Fruit fly (Drosophila melanogaster) whole organism, embryonic: ENCODE data around the gene CG32428.

Source experiments
- Bgb ChIP-seq: fragments of 200-800 bp; sonication (Bioruptor generic); IDR thresholded peaks from 2 replicates; pipeline ENCODE4 v1.3.6; 2022; ENCODE audit warnings: missing biosample characterization, missing genetic modification characterization; ENCODE audit not compliant: partially characterized antibody
- C15 ChIP-seq: fragments of 200-800 bp; sonication (Bioruptor generic); IDR thresholded peaks from 3 replicates; pipeline ENCODE4 v1.3.6; 2022; ENCODE audit warnings: missing biosample characterization, missing genetic modification characterization
- CG10274 ChIP-seq: fragments of 200-800 bp; sonication (Bioruptor generic); optimal IDR thresholded peaks from 3 replicates; lab custom pipeline; 2017; ENCODE audit warnings: missing biosample characterization, mild to moderate bottlenecking, missing genetic modification characterization
- CG10431 ChIP-seq: fragments of 200-800 bp; sonication (Bioruptor generic); optimal IDR thresholded peaks from 3 replicates; lab custom pipeline; 2018; ENCODE audit warnings: missing biosample characterization, mild to moderate bottlenecking, missing genetic modification characterization
- CG11247 ChIP-seq: fragments of 200-800 bp; sonication (Bioruptor generic); IDR thresholded peaks from 2 replicates; pipeline ENCODE4 v1.3.6; 2022; ENCODE audit warnings: missing biosample characterization, missing genetic modification characterization
- CG12769 ChIP-seq: fragments of 200-800 bp; sonication (Bioruptor generic); optimal IDR thresholded peaks from 2 replicates; lab custom pipeline; 2019; ENCODE audit warnings: missing biosample characterization, mild to moderate bottlenecking, missing genetic modification characterization, moderate library complexity
- CG13287 ChIP-seq: fragments of 200-800 bp; sonication (Bioruptor generic); IDR thresholded peaks from 2 replicates; pipeline ENCODE4 v1.3.6; 2022; ENCODE audit warnings: missing biosample characterization, missing genetic modification characterization; ENCODE audit not compliant: partially characterized antibody
- CG13296 ChIP-seq: fragments of 200-800 bp; sonication (Bioruptor generic); optimal IDR thresholded peaks from 3 replicates; lab custom pipeline; 2018; ENCODE audit warnings: missing biosample characterization, mild to moderate bottlenecking, missing genetic modification characterization
- CG13624 ChIP-seq: fragments of 200-800 bp; sonication (Bioruptor generic); optimal IDR thresholded peaks from 2 replicates; lab custom pipeline; 2016; ENCODE audit warnings: missing biosample characterization, missing genetic modification characterization
- CG14050 ChIP-seq: fragments of 200-800 bp; sonication (Bioruptor generic); IDR thresholded peaks from 3 replicates; pipeline ENCODE4 v1.3.6; 2022; ENCODE audit warnings: missing biosample characterization, missing genetic modification characterization
- CG14441 ChIP-seq: fragments of 200-800 bp; sonication (Bioruptor generic); IDR thresholded peaks from 2 replicates; pipeline ENCODE4 v1.3.6; 2022; ENCODE audit warnings: missing biosample characterization, missing genetic modification characterization
- CG15269 ChIP-seq: fragments of 200-800 bp; sonication (Bioruptor generic); optimal IDR thresholded peaks from 2 replicates; lab custom pipeline; 2018; ENCODE audit warnings: missing biosample characterization, mild to moderate bottlenecking, missing genetic modification characterization, moderate library complexity
- CG16863 ChIP-seq: fragments of 200-800 bp; sonication (Bioruptor generic); optimal IDR thresholded peaks from 3 replicates; lab custom pipeline; 2016; ENCODE audit warnings: missing biosample characterization, missing genetic modification characterization
- CG17361 ChIP-seq: fragments of 200-800 bp; sonication (Bioruptor generic); IDR thresholded peaks from 3 replicates; pipeline ENCODE4 v1.3.6; 2022; ENCODE audit warnings: missing biosample characterization, missing genetic modification characterization
- CG1792 ChIP-seq: fragments of 200-800 bp; sonication (Bioruptor generic); optimal IDR thresholded peaks from 2 replicates; lab custom pipeline; 2016; ENCODE audit warnings: missing biosample characterization, missing genetic modification characterization
- CG2129 ChIP-seq: fragments of 200-800 bp; sonication (Bioruptor generic); IDR thresholded peaks from 2 replicates; pipeline ENCODE4 v1.3.6; 2022; ENCODE audit warnings: missing biosample characterization, missing genetic modification characterization; ENCODE audit not compliant: partially characterized antibody
- CG32767 ChIP-seq: fragments of 200-800 bp; sonication (Bioruptor generic); IDR thresholded peaks from 2 replicates; pipeline ENCODE4 v1.3.6; 2022; ENCODE audit warnings: missing biosample characterization, missing genetic modification characterization
- CG3407 ChIP-seq: fragments of 200-800 bp; sonication (Bioruptor generic); optimal IDR thresholded peaks from 2 replicates; lab custom pipeline; 2018; ENCODE audit warnings: missing biosample characterization, mild to moderate bottlenecking, missing genetic modification characterization
- CG34422 ChIP-seq: fragments of 200-800 bp; sonication (Bioruptor generic); IDR thresholded peaks from 3 replicates; pipeline ENCODE4 v1.3.6; 2022; ENCODE audit warnings: missing biosample characterization, missing genetic modification characterization
- CG3847 ChIP-seq: fragments of 200-800 bp; sonication (Bioruptor generic); IDR thresholded peaks from 2 replicates; pipeline ENCODE4 v1.3.6; 2022; ENCODE audit warnings: missing biosample characterization, missing genetic modification characterization
- CG42726 ChIP-seq: fragments of 200-800 bp; sonication (Bioruptor generic); IDR thresholded peaks from 2 replicates; pipeline ENCODE4 v1.3.6; 2022; ENCODE audit warnings: missing biosample characterization, missing genetic modification characterization; ENCODE audit not compliant: partially characterized antibody
- CG4730 ChIP-seq: fragments of 200-800 bp; sonication (Bioruptor generic); IDR thresholded peaks from 2 replicates; pipeline ENCODE4 v1.3.6; 2022; ENCODE audit warnings: missing biosample characterization, missing genetic modification characterization
- CG7357 ChIP-seq: fragments of 200-800 bp; sonication (Bioruptor generic); IDR thresholded peaks from 3 replicates; pipeline ENCODE4 v1.3.6; 2022; ENCODE audit warnings: missing biosample characterization, missing genetic modification characterization
- CG7839 ChIP-seq: fragments of 200-800 bp; sonication (Bioruptor generic); optimal IDR thresholded peaks from 3 replicates; lab custom pipeline; 2018; ENCODE audit warnings: missing biosample characterization, mild to moderate bottlenecking, missing genetic modification characterization, moderate library complexity
- Camta ChIP-seq: fragments of 200-800 bp; sonication (Bioruptor generic); optimal IDR thresholded peaks from 2 replicates; lab custom pipeline; 2016; ENCODE audit warnings: missing biosample characterization, missing genetic modification characterization
- CkIIα-i1 ChIP-seq: fragments of 200-800 bp; sonication (Bioruptor generic); IDR thresholded peaks from 2 replicates; pipeline ENCODE4 v1.3.6; 2022; ENCODE audit warnings: missing biosample characterization, missing genetic modification characterization
- Dip2 ChIP-seq: fragments of 200-800 bp; sonication (Bioruptor generic); IDR thresholded peaks from 2 replicates; pipeline ENCODE4 v1.3.6; 2022; ENCODE audit warnings: missing biosample characterization, missing genetic modification characterization
- E2f2 ChIP-seq: fragments of 200-800 bp; sonication (Bioruptor generic); IDR thresholded peaks from 2 replicates; pipeline ENCODE4 v1.3.6; 2022; ENCODE audit warnings: missing biosample characterization, missing genetic modification characterization
- Fer3 ChIP-seq: fragments of 200-800 bp; sonication (Bioruptor generic); optimal IDR thresholded peaks from 2 replicates; lab custom pipeline; 2018; ENCODE audit warnings: missing biosample characterization, mild to moderate bottlenecking, missing genetic modification characterization, moderate library complexity
- H2.0 ChIP-seq: fragments of 200-800 bp; sonication (Bioruptor generic); IDR thresholded peaks from 2 replicates; pipeline ENCODE4 v1.3.6; 2022; ENCODE audit warnings: missing biosample characterization, missing genetic modification characterization
- Hmr ChIP-seq: fragments of 200-800 bp; sonication (Bioruptor generic); optimal IDR thresholded peaks from 3 replicates; lab custom pipeline; 2017; ENCODE audit warnings: mild to moderate bottlenecking, missing biosample characterization, missing genetic modification reagents, missing genetic modification characterization
- MESR4 ChIP-seq: fragments of 200-800 bp; sonication (Bioruptor generic); optimal IDR thresholded peaks from 2 replicates; lab custom pipeline; 2018; ENCODE audit warnings: missing biosample characterization, mild to moderate bottlenecking, missing genetic modification characterization, moderate library complexity
- Myb ChIP-seq: fragments of 200-800 bp; sonication (Bioruptor generic); optimal IDR thresholded peaks from 2 replicates; lab custom pipeline; 2016; ENCODE audit warnings: missing biosample characterization, missing genetic modification characterization
- Nf-YB ChIP-seq: fragments of 200-800 bp; sonication (Bioruptor generic); optimal IDR thresholded peaks from 3 replicates; lab custom pipeline; 2019; ENCODE audit warnings: missing biosample characterization, mild to moderate bottlenecking, missing genetic modification characterization, moderate library complexity
- Optix ChIP-seq: fragments of 200-800 bp; sonication (Bioruptor generic); IDR thresholded peaks from 3 replicates; pipeline ENCODE4 v1.3.6; 2022; ENCODE audit warnings: missing biosample characterization, missing genetic modification characterization
- Xrp1 ChIP-seq: fragments of 200-800 bp; sonication (Bioruptor generic); IDR thresholded peaks from 2 replicates; pipeline ENCODE4 v1.3.6; 2022; ENCODE audit warnings: missing biosample characterization, missing genetic modification characterization
- gcm2 ChIP-seq: fragments of 200-800 bp; sonication (Bioruptor generic); optimal IDR thresholded peaks from 2 replicates; lab custom pipeline; 2016; ENCODE audit warnings: missing biosample characterization, missing genetic modification characterization
- gem ChIP-seq: fragments of 200-800 bp; sonication (Bioruptor generic); optimal IDR thresholded peaks from 2 replicates; lab custom pipeline; 2019; ENCODE audit warnings: missing biosample characterization, mild to moderate bottlenecking, missing genetic modification characterization, moderate library complexity
- hb ChIP-seq: fragments of 200-800 bp; sonication (Bioruptor generic); IDR thresholded peaks from 3 replicates; pipeline ENCODE4 v1.3.6; 2022; ENCODE audit warnings: missing biosample characterization, missing genetic modification characterization; ENCODE audit not compliant: partially characterized antibody
- jigr1 ChIP-seq: fragments of 200-800 bp; sonication (Bioruptor generic); IDR thresholded peaks from 3 replicates; pipeline ENCODE4 v1.3.6; 2022; ENCODE audit warnings: missing biosample characterization, missing genetic modification characterization
- jing ChIP-seq: fragments of 200-800 bp; sonication (Bioruptor generic); optimal IDR thresholded peaks from 2 replicates; lab custom pipeline; 2018; ENCODE audit warnings: missing biosample characterization, mild to moderate bottlenecking, missing genetic modification characterization
- nerfin-1 ChIP-seq: fragments of 200-800 bp; sonication (Bioruptor generic); optimal IDR thresholded peaks from 3 replicates; lab custom pipeline; 2019; ENCODE audit warnings: missing biosample characterization, mild to moderate bottlenecking, missing genetic modification characterization, moderate library complexity
- phol ChIP-seq: fragments of 200-800 bp; sonication (Bioruptor generic); optimal IDR thresholded peaks from 3 replicates; lab custom pipeline; 2018; ENCODE audit warnings: missing biosample characterization, mild to moderate bottlenecking, missing genetic modification characterization, moderate library complexity
- pnt ChIP-seq: fragments of 200-800 bp; sonication (Bioruptor generic); optimal IDR thresholded peaks from 3 replicates; lab custom pipeline; 2016; ENCODE audit warnings: missing biosample characterization, missing genetic modification characterization
- ranshi ChIP-seq: fragments of 200-800 bp; sonication (Bioruptor generic); IDR thresholded peaks from 2 replicates; pipeline ENCODE4 v1.3.6; 2022; ENCODE audit warnings: missing biosample characterization, missing genetic modification characterization
- scrt ChIP-seq: fragments of 200-800 bp; sonication (Bioruptor generic); optimal IDR thresholded peaks from 2 replicates; lab custom pipeline; 2018; ENCODE audit warnings: missing biosample characterization, mild to moderate bottlenecking, missing genetic modification characterization, moderate library complexity
- sd ChIP-seq: fragments of 200-800 bp; sonication (Bioruptor generic); optimal IDR thresholded peaks from 3 replicates; lab custom pipeline; 2018; ENCODE audit warnings: missing biosample characterization, mild to moderate bottlenecking, missing genetic modification characterization, moderate library complexity
- unc-4 ChIP-seq: fragments of 200-800 bp; sonication (Bioruptor generic); IDR thresholded peaks from 2 replicates; pipeline ENCODE4 v1.3.6; 2022; ENCODE audit warnings: missing biosample characterization, missing genetic modification characterization; ENCODE audit not compliant: partially characterized antibody
- wdn ChIP-seq: fragments of 200-800 bp; sonication (Bioruptor generic); IDR thresholded peaks from 2 replicates; pipeline ENCODE4 v1.3.6; 2022; ENCODE audit warnings: missing biosample characterization, missing genetic modification characterization

The CG32428 gene

DNA sequence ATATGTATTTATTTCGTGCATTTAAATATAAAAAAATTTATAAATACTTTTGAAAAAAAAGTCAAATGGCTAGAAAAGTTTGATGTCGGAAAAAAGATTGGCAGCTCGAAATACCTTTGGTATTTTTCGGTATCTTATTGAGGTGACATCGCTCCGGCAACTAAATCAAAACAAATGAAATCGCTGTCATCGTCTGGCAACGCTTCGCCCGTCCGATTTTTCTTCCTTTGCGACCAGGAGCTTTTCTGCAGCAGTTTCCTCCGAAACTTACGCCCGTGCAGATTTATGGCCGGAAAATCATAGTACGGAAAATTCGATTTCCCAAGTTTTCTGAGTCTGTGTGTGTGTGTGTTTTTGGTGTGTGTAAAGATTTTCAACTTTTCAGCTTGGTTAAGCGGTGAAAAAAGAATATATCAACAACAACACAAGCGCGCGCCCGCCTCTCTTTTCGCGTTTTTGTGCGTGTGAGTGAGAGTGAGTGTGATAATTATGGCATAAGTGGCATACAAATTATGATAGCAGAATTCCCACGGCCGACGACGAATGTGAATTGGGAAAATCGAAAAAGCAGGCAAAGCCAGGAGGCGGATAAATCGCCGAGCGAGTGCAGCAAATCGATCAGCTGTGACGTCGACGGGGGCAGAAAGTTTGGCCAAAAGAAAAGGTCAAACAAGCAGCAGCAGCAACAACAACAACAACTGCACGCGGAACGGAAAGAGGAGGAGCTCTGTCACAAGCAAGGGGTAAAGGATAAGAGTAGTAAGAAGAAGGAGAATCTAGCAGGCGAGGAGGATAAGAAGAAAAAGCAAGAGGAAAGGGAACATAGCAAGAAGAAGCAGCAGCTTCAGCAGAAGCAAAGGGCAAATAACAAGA is 23.8 kb upstream of the CG32428 start, which contains the start of gene CG32425 (continued):
- TF ChIP-seq CG11247 (GFP tag; lab: Robert Waterston, UW) (no peak), CG3847 (peak; percentile 23; the same call in 1 of the 2 replicates), CG2129 (GFP tag; lab: Robert Waterston, UW) (no peak), CG15269 (tag; lab: Kevin White, UChicago) (peak; percentile 21), Camta (no peak), wdn (no peak), CkIIα-i1 (GFP tag; lab: Robert Waterston, UW) (no peak), Bgb (peak; percentile 22; the same call in 1 of the 2 replicates), gcm2 (GFP tag; lab: Kevin White, UChicago) (no peak), CG7357 (GFP tag; lab: Robert Waterston, UW) (no peak), nerfin-1 (tag; lab: Kevin White, UChicago) (peak; percentile 8), CG12769 (tag; lab: Kevin White, UChicago) (peak; percentile 7), Dip2 (GFP tag; lab: Robert Waterston, UW) (no peak), phol (tag; lab: Kevin White, UChicago) (peak; percentile 40), CG17361 (GFP tag; lab: Robert Waterston, UW) (0 out of 3 replicates have a peak, but pooled peaks have one; percentile 21), CG10431 (no peak), CG16863 (GFP tag; lab: Kevin White, UChicago) (no peak), Nf-YB (GFP tag; lab: Kevin White, UChicago) (no peak), Myb (GFP tag; lab: Kevin White, UChicago) (peak; percentile 69), hb (GFP tag; lab: Robert Waterston, UW) (no peak), CG13287 (GFP tag; lab: Robert Waterston, UW) (peak; percentile 30; the same call in 1 of the 2 replicates), E2f2 (GFP tag; lab: Robert Waterston, UW) (peak; percentile 51), unc-4 (GFP tag; lab: Robert Waterston, UW) (peak; percentile 27; the same call in 1 of the 2 replicates), scrt (GFP tag; lab: Kevin White, UChicago) (no peak), Optix (GFP tag; lab: Robert Waterston, UW) (no peak), CG13624 (GFP tag; lab: Kevin White, UChicago) (no peak), ranshi (GFP tag; lab: Robert Waterston, UW) (no peak), H2.0 (GFP tag; lab: Robert Waterston, UW) (no peak), Hmr (peak; percentile 25), CG14441 (GFP tag; lab: Robert Waterston, UW) (no peak), sd (no peak), CG14050 (no peak), CG3407 (GFP tag; lab: Kevin White, UChicago) (no peak), jigr1 (GFP tag; lab: Robert Waterston, UW) (no peak), CG10274 (GFP tag; lab: Kevin White, UChicago) (no peak), CG7839 (tag; lab: Kevin White, UChicago) (peak; percentile 18), pnt (no peak), CG1792 (GFP tag; lab: Kevin White, UChicago) (no peak), CG32767 (GFP tag; lab: Robert Waterston, UW) (no peak), CG4730 (no peak), CG13296 (GFP tag; lab: Kevin White, UChicago) (peak; percentile 6), Fer3 (tag; lab: Kevin White, UChicago) (peak; percentile 33), CG42726 (GFP tag; lab: Robert Waterston, UW) (no peak; the same call in 1 of the 2 replicates), gem (peak; percentile 48), MESR4 (GFP tag; lab: Kevin White, UChicago) (peak; percentile 23), jing (GFP tag; lab: Kevin White, UChicago) (no peak), CG34422 (GFP tag; lab: Robert Waterston, UW) (peak; percentile 55; the same call in 2 of the 3 replicates), C15 (no peak), Xrp1 (GFP tag; lab: Robert Waterston, UW) (peak; percentile 14; the same call in 1 of the 2 replicates)
